Worm (Caenorhabditis elegans): ENCODE data around the gene tpk-1.

Gene tpk-1

DNA sequence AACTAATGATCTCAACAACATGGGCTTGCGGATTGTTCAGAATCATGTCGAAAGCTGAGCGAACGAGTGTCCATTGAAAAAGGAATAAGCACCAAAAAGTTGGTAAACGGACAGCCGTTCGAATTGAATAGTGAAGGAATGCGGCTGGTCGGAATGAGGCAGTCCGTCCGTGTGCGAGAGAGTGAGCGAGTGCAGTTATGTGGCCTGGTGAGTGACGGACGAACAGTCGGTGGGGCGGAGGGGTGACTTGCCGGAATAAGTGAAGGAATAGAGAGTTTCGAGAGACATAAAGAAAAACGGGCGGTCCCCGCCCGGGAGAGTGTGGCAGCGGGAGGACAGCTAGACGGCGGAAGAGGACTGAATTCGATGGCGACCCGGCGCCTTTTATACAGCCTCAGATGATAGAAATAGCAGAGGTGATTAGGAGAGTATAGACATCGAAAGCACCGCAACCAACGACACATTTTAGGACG lies 46.6 kb upstream of the tpk-1 start (continued):
- TF ChIP-seq pag-3 (tag; optimal IDR thresholded peaks at IDR 0.05; ENCODE audit: borderline replicate concordance) (no peak), elt-4 (tag; optimal IDR thresholded peaks at IDR 0.05) (no peak), ama-1 (optimal IDR thresholded peaks at IDR 0.05) (peak; percentile 13), ttx-3 (tag; optimal IDR thresholded peaks at IDR 0.05) (no peak), nhr-232 (tag; optimal IDR thresholded peaks at IDR 0.05) (no peak), sox-2 (GFP tag; IDR thresholded peaks at IDR 0.05) (no peak), unc-86 (tag; optimal IDR thresholded peaks at IDR 0.05) (no peak), sox-4 (tag; optimal IDR thresholded peaks at IDR 0.05) (no peak), lim-6 (tag; optimal IDR thresholded peaks at IDR 0.05) (no peak), nfya-1 (tag; optimal IDR thresholded peaks at IDR 0.05) (peak; percentile 15), syd-9 (tag; optimal IDR thresholded peaks at IDR 0.05) (peak; percentile 51), eyg-1 (tag; optimal IDR thresholded peaks at IDR 0.05) (peak; percentile 43), pax-1 (tag; optimal IDR thresholded peaks at IDR 0.05) (no peak), zip-5 (tag; optimal IDR thresholded peaks at IDR 0.05) (no peak), pqm-1 (tag; optimal IDR thresholded peaks at IDR 0.05) (no peak), ceh-48 (tag; optimal IDR thresholded peaks at IDR 0.05) (no peak), C08G9.2 (tag; optimal IDR thresholded peaks at IDR 0.05) (peak; percentile 36), npax-4 (tag; optimal IDR thresholded peaks at IDR 0.05) (no peak), hlh-15 (tag; optimal IDR thresholded peaks at IDR 0.05) (no peak), pha-4 (tag; optimal IDR thresholded peaks at IDR 0.05) (no peak), Y22D7AL.16 (tag; optimal IDR thresholded peaks at IDR 0.05) (no peak), ceh-2 (tag; optimal IDR thresholded peaks at IDR 0.05) (no peak), K09A11.1 (tag; optimal IDR thresholded peaks at IDR 0.05; ENCODE audit: insufficient read depth) (no peak), pros-1 (tag; optimal IDR thresholded peaks at IDR 0.05) (no peak), rnt-1 (tag; optimal IDR thresholded peaks at IDR 0.05) (peak; percentile 78), ets-4 (tag; optimal IDR thresholded peaks at IDR 0.05) (peak; percentile 66), ceh-24 (tag; optimal IDR thresholded peaks at IDR 0.05) (no peak), pha-2 (tag; optimal IDR thresholded peaks at IDR 0.05) (no peak)

DNA sequence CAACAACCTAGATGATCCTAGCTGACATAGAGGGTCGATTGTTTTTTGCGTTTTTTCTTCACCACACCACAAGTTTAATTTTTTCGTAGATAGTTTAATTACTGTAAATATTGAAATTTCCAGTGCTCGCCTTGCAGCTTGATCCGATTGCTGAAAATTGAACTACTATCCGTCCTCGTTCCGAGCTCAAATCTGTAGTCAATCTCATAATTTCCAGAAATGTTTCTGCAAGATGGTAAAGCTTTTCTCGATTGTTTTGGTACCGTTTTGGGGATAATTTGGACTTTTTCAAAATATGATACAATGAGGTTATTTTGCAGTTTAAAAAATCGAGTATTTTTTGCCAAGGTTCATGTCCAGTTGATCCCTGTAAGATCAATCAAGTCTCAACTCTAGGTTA lies 45.9 kb upstream of the tpk-1 start:
- TF ChIP-seq syd-9 (tag; optimal IDR thresholded peaks at IDR 0.05) (no peak), ets-4 (tag; optimal IDR thresholded peaks at IDR 0.05) (no peak), ceh-45 (GFP tag; IDR thresholded peaks at IDR 0.05) (no peak), K09A11.1 (tag; optimal IDR thresholded peaks at IDR 0.05; ENCODE audit: insufficient read depth) (no peak), pax-1 (tag; optimal IDR thresholded peaks at IDR 0.05) (no peak), ceh-18 (tag; optimal IDR thresholded peaks at IDR 0.05) (no peak), fax-1 (tag; optimal IDR thresholded peaks at IDR 0.05) (no peak), ama-1 (optimal IDR thresholded peaks at IDR 0.05) (no peak)

DNA sequence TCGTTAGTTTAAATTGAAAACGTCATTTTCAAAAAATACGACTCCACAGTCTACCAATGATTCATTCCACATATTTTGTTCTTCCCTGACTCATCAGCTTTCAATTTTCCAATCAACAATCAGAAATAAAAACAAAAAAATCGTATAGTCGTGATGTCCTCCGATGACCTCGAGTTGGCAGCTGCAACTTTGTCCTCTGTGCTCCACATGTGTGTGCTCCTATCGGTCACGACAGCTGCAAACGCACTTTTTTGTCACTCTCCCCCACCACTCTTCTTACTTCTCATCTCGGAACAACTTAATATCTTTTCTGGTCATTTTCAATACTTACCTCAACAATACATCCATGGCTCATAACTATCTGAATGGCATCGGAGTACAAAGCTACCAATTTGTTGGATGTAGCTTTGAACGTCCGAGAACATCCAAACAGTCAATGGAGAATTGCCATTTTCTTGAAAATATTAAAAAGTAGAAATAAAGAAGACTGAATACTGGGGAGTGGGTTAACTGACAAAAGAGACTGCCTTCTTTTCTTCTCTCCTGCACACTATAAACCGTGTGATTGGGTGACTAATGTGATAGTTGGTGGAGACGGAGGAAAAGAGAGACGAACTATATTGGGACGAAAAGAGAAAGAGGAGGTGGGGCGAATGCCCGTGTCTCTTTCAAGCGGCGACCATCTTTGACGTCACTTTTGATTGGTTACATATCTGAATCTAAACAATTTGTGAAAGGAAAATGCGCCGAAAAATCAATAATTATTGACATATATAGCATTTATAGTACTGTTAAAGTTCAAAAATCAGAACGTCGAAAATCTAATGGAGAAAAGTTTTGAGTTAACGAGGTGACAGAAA lies 44.7 kb upstream of the tpk-1 start:
- TF ChIP-seq ets-4 (tag; optimal IDR thresholded peaks at IDR 0.05) = no peak
- no peak for TF ChIP-seq lin-11 (tag; optimal IDR thresholded peaks at IDR 0.05)
- no peak for TF ChIP-seq ceh-45 (GFP tag; IDR thresholded peaks at IDR 0.05)
- TF ChIP-seq madf-2 (tag; optimal IDR thresholded peaks at IDR 0.05) = no peak
- no peak for TF ChIP-seq zip-5 (tag; optimal IDR thresholded peaks at IDR 0.05)
- TF ChIP-seq pqm-1 (tag; optimal IDR thresholded peaks at IDR 0.05) = no peak

DNA sequence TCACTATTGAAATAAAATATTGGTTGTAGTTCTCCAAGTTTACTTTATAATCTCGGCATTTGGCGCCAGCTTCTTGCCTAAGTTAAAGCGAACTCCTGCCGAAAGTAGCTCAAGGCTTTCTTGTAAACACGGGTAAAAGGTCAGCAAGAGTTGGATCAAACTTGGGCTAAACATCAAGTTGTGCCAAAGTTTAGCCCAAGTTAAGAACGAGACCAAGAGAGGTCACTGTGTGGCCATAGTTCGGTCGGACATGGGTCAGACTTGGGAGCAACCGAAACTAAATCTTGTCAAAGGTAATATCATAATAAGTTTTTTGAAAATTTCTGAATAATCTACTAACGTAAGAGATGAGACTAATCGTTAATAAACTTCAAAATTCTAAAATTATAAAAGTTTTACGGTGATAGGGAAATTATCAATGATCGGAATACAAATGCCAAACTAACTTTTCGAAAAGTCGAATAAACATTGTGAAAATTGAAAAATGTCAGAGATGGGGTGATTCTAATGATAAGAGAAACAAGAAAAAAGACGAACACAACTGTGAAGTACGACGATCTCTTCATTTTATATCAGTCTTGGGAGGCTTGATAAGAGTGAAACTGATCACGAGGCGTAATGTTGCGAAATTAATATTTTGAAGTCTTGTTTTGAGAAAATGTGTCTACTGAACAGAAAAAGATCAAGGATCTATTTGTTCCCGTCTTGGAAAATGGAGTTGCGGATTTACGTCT lies 43.9 kb upstream of the tpk-1 start:
- peak; percentile 17 for TF ChIP-seq elt-2 (tag; optimal IDR thresholded peaks at IDR 0.05)
- TF ChIP-seq ceh-19 (GFP tag; optimal IDR thresholded peaks at IDR 0.05) = no peak
- no peak for TF ChIP-seq F13H6.1 (tag; optimal IDR thresholded peaks at IDR 0.05)
- TF ChIP-seq hlh-8 (tag; optimal IDR thresholded peaks at IDR 0.05) = no peak

Data from whole organism, late embryonic.